Worm (Caenorhabditis elegans) whole organism, young adult: Measurements from ENCODE around the gene K08H2.10.

Experiments
- F52B5.7 ChIP-seq: sonication (generic microtip); optimal IDR thresholded peaks from 2 replicates; lab custom pipeline; 2016; ENCODE audit warnings: mild to moderate bottlenecking, missing genetic modification characterization, missing compliant biosample characterization
- Y53F4B.3 ChIP-seq: fragments of 200-800 bp; sonication (Bioruptor generic); IDR thresholded peaks from 2 replicates; pipeline ENCODE4 v1.3.6; 2022; ENCODE audit warnings: missing genetic modification reagents, missing genetic modification characterization, missing compliant biosample characterization
- ZK185.1 ChIP-seq: sonication (generic microtip); optimal IDR thresholded peaks from 2 replicates; lab custom pipeline; 2016; ENCODE audit warnings: mild to moderate bottlenecking, missing genetic modification characterization, missing compliant biosample characterization; ENCODE audit not compliant: poor library complexity, severe bottlenecking
- akir-1 ChIP-seq: fragments of 200-800 bp; sonication (Bioruptor generic); optimal IDR thresholded peaks from 2 replicates; lab custom pipeline; 2018; ENCODE audit warnings: mild to moderate bottlenecking, missing genetic modification characterization, moderate library complexity, missing compliant biosample characterization
- ceh-79 ChIP-seq: sonication (generic microtip); optimal IDR thresholded peaks from 2 replicates; lab custom pipeline; 2017; ENCODE audit warnings: mild to moderate bottlenecking, missing genetic modification characterization, missing compliant biosample characterization
- him-1 ChIP-seq: sonication (generic microtip); optimal IDR thresholded peaks from 2 replicates; lab custom pipeline; 2016; ENCODE audit warnings: missing genotype, missing genetic modification reagents, missing genetic modification characterization, missing compliant biosample characterization

DNA sequence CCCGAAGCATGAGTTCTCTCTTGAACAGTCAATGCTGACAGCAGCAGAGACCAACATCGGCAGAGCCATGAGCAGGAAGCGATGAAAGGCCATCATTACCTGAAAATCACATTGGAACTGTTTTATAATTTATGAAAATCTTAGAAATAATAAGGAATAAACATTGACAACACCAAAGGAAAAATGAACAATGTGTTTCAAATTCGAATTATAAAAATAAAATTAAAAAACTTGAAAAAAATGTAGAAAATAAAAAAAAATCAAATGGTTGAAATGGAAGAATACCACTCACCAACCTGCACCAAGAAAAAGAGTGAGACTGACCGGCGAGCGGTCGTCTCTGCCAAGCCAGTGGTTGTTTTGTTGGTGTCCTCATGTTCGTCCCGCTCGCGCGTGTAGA lies 32.9 kb downstream of the K08H2.10 start, which contains the start of gene R04D3.3:
- TF ChIP-seq ZK185.1 (tag; lab: Kevin White, UChicago) (no peak), ceh-79 (tag; lab: Kevin White, UChicago) (no peak), akir-1 (GFP tag; lab: Kevin White, UChicago) (no peak), F52B5.7 (no peak), him-1 (tag; lab: Kevin White, UChicago) (no peak), Y53F4B.3 (GFP tag; lab: Robert Waterston, UW) (no peak)
